Fruit fly (Drosophila melanogaster): ENCODE measurements around the gene CG3402.

CG3402 gene

DNA sequence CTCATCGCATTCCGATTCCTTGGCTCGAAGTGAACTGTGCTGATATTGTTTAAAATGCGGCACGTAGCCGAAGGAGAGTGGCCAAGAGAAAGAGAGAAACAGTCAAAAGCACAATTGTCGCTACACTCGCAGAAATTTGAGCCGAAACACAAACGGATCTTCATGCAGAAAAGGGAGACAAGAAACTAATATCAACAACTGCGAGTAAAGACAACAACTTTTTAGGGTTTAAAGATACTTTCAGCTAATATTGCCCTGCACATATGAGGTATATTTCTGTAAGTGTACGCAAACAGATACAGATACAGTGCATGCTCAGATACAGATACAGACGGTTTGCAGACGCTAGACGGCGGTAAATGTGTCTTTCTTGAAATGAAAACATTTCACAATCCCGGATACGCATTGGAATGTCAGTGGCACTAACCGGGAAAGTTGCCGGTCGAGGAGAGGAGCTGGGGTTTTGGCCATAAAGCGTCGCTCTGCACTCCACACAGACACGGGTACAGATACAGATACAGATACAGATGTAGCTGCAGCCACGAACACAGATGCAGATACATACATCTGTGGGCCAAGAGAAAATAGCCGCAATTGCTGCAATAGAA, 8.5 kb downstream of the CG3402 start (continued):
- TF ChIP-seq row (GFP tag; IDR thresholded peaks at IDR 0.05): peak; percentile 88
- peak; percentile 82 for TF ChIP-seq CG1602 (GFP tag; optimal IDR thresholded peaks at IDR 0.05)
- peak; percentile 91 for TF ChIP-seq CG16863 (GFP tag; optimal IDR thresholded peaks at IDR 0.05)
- TF ChIP-seq Stat92E (GFP tag; optimal IDR thresholded peaks at IDR 0.05): no peak
- peak; percentile 72 for TF ChIP-seq sima (GFP tag; optimal IDR thresholded peaks at IDR 0.05)
- TF ChIP-seq Nf-YB (GFP tag; optimal IDR thresholded peaks at IDR 0.05): peak; percentile 58
- peak; percentile 43 for TF ChIP-seq Neu2 (GFP tag; optimal IDR thresholded peaks at IDR 0.05; ENCODE audit: borderline replicate concordance)
- peak; percentile 88 for TF ChIP-seq CG9609 (GFP tag; optimal IDR thresholded peaks at IDR 0.05)
- TF ChIP-seq CG13775 (GFP tag; optimal IDR thresholded peaks at IDR 0.05): peak; percentile 70
- peak; percentile 89 for TF ChIP-seq ewg (GFP tag; optimal IDR thresholded peaks at IDR 0.05)
- TF ChIP-seq Dfd (GFP tag; optimal IDR thresholded peaks at IDR 0.05): no peak
- TF ChIP-seq CG2199 (GFP tag; IDR thresholded peaks at IDR 0.05): peak; percentile 85; the same call in 2 of the 3 replicates
- TF ChIP-seq Deaf1 (tag; optimal IDR thresholded peaks at IDR 0.05): peak; percentile 52
- TF ChIP-seq gfzf (GFP tag; optimal IDR thresholded peaks at IDR 0.05): peak; percentile 3
- TF ChIP-seq mirr (GFP tag; optimal IDR thresholded peaks at IDR 0.05): no peak
- peak; percentile 87 for TF ChIP-seq CG15269 (tag; optimal IDR thresholded peaks at IDR 0.05)
- peak; percentile 86 for TF ChIP-seq CG3407 (GFP tag; optimal IDR thresholded peaks at IDR 0.05)
- TF ChIP-seq CG4404 (GFP tag; IDR thresholded peaks at IDR 0.05): peak; percentile 40; the same call in 1 of the 2 replicates
- peak; percentile 72 for TF ChIP-seq Meics (GFP tag; optimal IDR thresholded peaks at IDR 0.05)
- peak; percentile 89 for TF ChIP-seq CG18764 (GFP tag; optimal IDR thresholded peaks at IDR 0.05)
- TF ChIP-seq btn (GFP tag; optimal IDR thresholded peaks at IDR 0.05): peak; percentile 88
- TF ChIP-seq lab (GFP tag; optimal IDR thresholded peaks at IDR 0.05): peak; percentile 89
- peak; percentile 80 for TF ChIP-seq CG2889 (GFP tag; IDR thresholded peaks at IDR 0.05)
- peak; percentile 84 for TF ChIP-seq CG13424 (tag; optimal IDR thresholded peaks at IDR 0.05)
- TF ChIP-seq CG34422 (GFP tag; IDR thresholded peaks at IDR 0.05): peak; percentile 92
- TF ChIP-seq CG10209 (GFP tag; optimal IDR thresholded peaks at IDR 0.05): peak; percentile 87
- TF ChIP-seq fru (optimal IDR thresholded peaks at IDR 0.05): no peak
- TF ChIP-seq CG9932 (GFP tag; IDR thresholded peaks at IDR 0.05): peak; percentile 51
- TF ChIP-seq MTF-1 (GFP tag; optimal IDR thresholded peaks at IDR 0.05; ENCODE audit: borderline replicate concordance): peak; percentile 83
- TF ChIP-seq ase (GFP tag; IDR thresholded peaks at IDR 0.05): peak; percentile 85
- TF ChIP-seq CG11456 (GFP tag; IDR thresholded peaks at IDR 0.05): peak; percentile 79; the same call in 2 of the 3 replicates
- TF ChIP-seq da (GFP tag; optimal IDR thresholded peaks at IDR 0.05): peak; percentile 84
- TF ChIP-seq Usf (GFP tag; optimal IDR thresholded peaks at IDR 0.05): peak; percentile 32
- TF ChIP-seq Dp (GFP tag; optimal IDR thresholded peaks at IDR 0.05): no peak
- TF ChIP-seq CG31441 (GFP tag; IDR thresholded peaks at IDR 0.05): peak; percentile 89
- TF ChIP-seq CG2875 (GFP tag; optimal IDR thresholded peaks at IDR 0.05): peak; percentile 92
- TF ChIP-seq cas (GFP tag; IDR thresholded peaks at IDR 0.05): no peak
- peak; percentile 94 for TF ChIP-seq ttk (GFP tag; IDR thresholded peaks at IDR 0.05)
- no peak for TF ChIP-seq amos (GFP tag; IDR thresholded peaks at IDR 0.05; ENCODE audit: partially characterized antibody)
- peak; percentile 80 for TF ChIP-seq esg (GFP tag; conservative IDR thresholded peaks at IDR 0.05)
- peak; percentile 63; the same call in 1 of the 2 replicates for TF ChIP-seq Lim3 (GFP tag; IDR thresholded peaks at IDR 0.05)
- TF ChIP-seq CG18011 (GFP tag; optimal IDR thresholded peaks at IDR 0.05): peak; percentile 57
- peak; percentile 76 for TF ChIP-seq CG5180 (GFP tag; optimal IDR thresholded peaks at IDR 0.05)
- peak; percentile 92 for TF ChIP-seq Xbp1 (GFP tag; optimal IDR thresholded peaks at IDR 0.05)
- TF ChIP-seq CG8478 (optimal IDR thresholded peaks at IDR 0.05): no peak
- TF ChIP-seq CG10543 (GFP tag; optimal IDR thresholded peaks at IDR 0.05): peak; percentile 54
- peak; percentile 78 for TF ChIP-seq Oaz (GFP tag; IDR thresholded peaks at IDR 0.05)
- TF ChIP-seq CG14667 (GFP tag; IDR thresholded peaks at IDR 0.05): peak; percentile 81
- TF ChIP-seq CG15073 (GFP tag; optimal IDR thresholded peaks at IDR 0.05): no peak
- TF ChIP-seq CG11504 (tag; optimal IDR thresholded peaks at IDR 0.05): peak; percentile 92

Measured in whole organism, embryonic.